Worm (Caenorhabditis elegans): ENCODE data around the gene ttll-9.

- TF ChIP-seq unc-130 (tag; optimal IDR thresholded peaks at IDR 0.05): no peak
- no peak for TF ChIP-seq hpl-2 (GFP tag; optimal IDR thresholded peaks at IDR 0.05)
- no peak for TF ChIP-seq nhr-84 (tag; optimal IDR thresholded peaks at IDR 0.05)
- no peak for TF ChIP-seq nhr-12 (tag; optimal IDR thresholded peaks at IDR 0.05)
- no peak for TF ChIP-seq C04F5.9 (tag; optimal IDR thresholded peaks at IDR 0.05)
- TF ChIP-seq fkh-10 (GFP tag; optimal IDR thresholded peaks at IDR 0.05): no peak
Observed at ce11 chrV:20875324-20875723, 34.9 kb upstream of the ttll-9 start.

All from whole organism, L1 larva.